Worm (Caenorhabditis elegans): ENCODE measurements around the gene F16G10.7.

F16G10.7 gene

ce11 chrII:2380174-2380573, at the start of gene F16G10.7:
Gene F16G10.7 (minus strand): TSS chrII:2380274.
- TF ChIP-seq scrt-1 (GFP tag; IDR thresholded peaks at IDR 0.05): no peak

DNA sequence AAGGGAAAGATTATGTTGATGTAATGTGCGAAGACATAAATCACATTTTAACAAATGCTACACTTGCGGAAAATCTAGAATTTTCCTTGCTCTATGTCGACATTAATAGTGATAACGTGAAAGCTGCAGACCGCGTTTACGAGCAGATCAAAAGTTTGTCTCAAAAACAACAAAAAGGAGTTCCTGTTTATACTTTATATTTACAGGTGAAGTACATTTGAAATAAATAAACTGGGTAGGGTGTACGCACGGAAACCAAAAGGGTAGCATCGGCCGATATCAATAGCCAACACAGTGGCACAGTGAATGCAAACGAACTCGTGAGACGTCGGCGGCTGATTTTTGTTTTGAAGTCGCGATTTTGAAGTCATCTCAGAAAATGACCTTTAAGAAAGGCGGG, 42.4 kb upstream of the F16G10.7 start:
- TF ChIP-seq F13C5.2 (tag; optimal IDR thresholded peaks at IDR 0.05) (no peak), scrt-1 (GFP tag; IDR thresholded peaks at IDR 0.05) (no peak), B0310.2 (tag; optimal IDR thresholded peaks at IDR 0.05) (no peak), ceh-13 (GFP tag; optimal IDR thresholded peaks at IDR 0.05) (no peak), ama-1 (optimal IDR thresholded peaks at IDR 0.05) (no peak), ets-7 (tag; optimal IDR thresholded peaks at IDR 0.05) (no peak), hnd-1 (tag; optimal IDR thresholded peaks at IDR 0.05) (no peak), ceh-36 (tag; optimal IDR thresholded peaks at IDR 0.05) (no peak), aly-1 (tag; optimal IDR thresholded peaks at IDR 0.05) (no peak), tra-4 (tag; optimal IDR thresholded peaks at IDR 0.05) (no peak), sea-1 (GFP tag; conservative IDR thresholded peaks at IDR 0.05) (no peak), flt-1 (GFP tag; IDR thresholded peaks at IDR 0.05) (no peak), hmbx-1 (tag; optimal IDR thresholded peaks at IDR 0.05) (no peak), tbx-11 (GFP tag; IDR thresholded peaks at IDR 0.05) (no peak), hmg-4 (GFP tag; optimal IDR thresholded peaks at IDR 0.05) (no peak), pes-1 (GFP tag; IDR thresholded peaks at IDR 0.05) (no peak), tbx-37 (GFP tag; conservative IDR thresholded peaks at IDR 0.05) (no peak)

ce11 chrII:2421905-2422304, 41.8 kb upstream of the F16G10.7 start, which contains the start of gene F42G2.2:
Gene F42G2.2 (plus strand): TSS chrII:2422205.
- TF ChIP-seq aly-1 (tag; optimal IDR thresholded peaks at IDR 0.05): no peak
- no peak for TF ChIP-seq ceh-13 (GFP tag; optimal IDR thresholded peaks at IDR 0.05)
- TF ChIP-seq B0310.2 (tag; optimal IDR thresholded peaks at IDR 0.05): no peak
- no peak for TF ChIP-seq tra-4 (tag; optimal IDR thresholded peaks at IDR 0.05)
- TF ChIP-seq scrt-1 (GFP tag; IDR thresholded peaks at IDR 0.05): no peak
- TF ChIP-seq ceh-36 (tag; optimal IDR thresholded peaks at IDR 0.05): no peak
- no peak for TF ChIP-seq flt-1 (GFP tag; IDR thresholded peaks at IDR 0.05)
- TF ChIP-seq hnd-1 (tag; optimal IDR thresholded peaks at IDR 0.05): no peak
- no peak for TF ChIP-seq F13C5.2 (tag; optimal IDR thresholded peaks at IDR 0.05)
- no peak for TF ChIP-seq ama-1 (optimal IDR thresholded peaks at IDR 0.05)
- TF ChIP-seq sea-1 (GFP tag; conservative IDR thresholded peaks at IDR 0.05): no peak
- no peak for TF ChIP-seq tbx-11 (GFP tag; IDR thresholded peaks at IDR 0.05)
- TF ChIP-seq tbx-37 (GFP tag; conservative IDR thresholded peaks at IDR 0.05): no peak
- TF ChIP-seq hmg-4 (GFP tag; optimal IDR thresholded peaks at IDR 0.05): no peak
- TF ChIP-seq pes-1 (GFP tag; IDR thresholded peaks at IDR 0.05): no peak

DNA sequence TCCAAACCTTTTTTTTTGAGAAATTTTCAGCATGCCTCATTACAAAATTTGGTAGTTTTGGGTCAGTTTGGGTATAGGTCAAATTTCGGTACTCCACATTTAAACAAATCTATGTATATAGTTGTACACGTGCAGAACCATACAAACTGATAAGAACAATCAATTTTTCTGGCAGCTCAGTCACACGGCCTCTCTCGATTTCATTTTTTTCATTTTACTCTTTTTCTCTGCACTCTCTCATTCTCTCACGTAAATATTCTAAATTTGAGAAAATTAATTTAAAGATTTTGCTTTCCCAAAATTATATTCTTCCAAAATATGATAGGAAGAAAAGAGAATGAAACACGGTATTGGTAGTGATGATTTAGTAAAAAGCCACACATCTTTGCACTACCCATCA, 41.1 kb upstream of the F16G10.7 start:
- no peak for TF ChIP-seq B0310.2 (tag; optimal IDR thresholded peaks at IDR 0.05)
- no peak for TF ChIP-seq ama-1 (optimal IDR thresholded peaks at IDR 0.05)
- no peak for TF ChIP-seq hmbx-1 (tag; optimal IDR thresholded peaks at IDR 0.05)
- TF ChIP-seq ceh-36 (tag; optimal IDR thresholded peaks at IDR 0.05): no peak
- no peak for TF ChIP-seq aly-1 (tag; optimal IDR thresholded peaks at IDR 0.05)
- no peak for TF ChIP-seq hmg-4 (GFP tag; optimal IDR thresholded peaks at IDR 0.05)
- TF ChIP-seq flt-1 (GFP tag; IDR thresholded peaks at IDR 0.05): no peak
- no peak for TF ChIP-seq tra-4 (tag; optimal IDR thresholded peaks at IDR 0.05)
- TF ChIP-seq scrt-1 (GFP tag; IDR thresholded peaks at IDR 0.05): no peak
- no peak for TF ChIP-seq hnd-1 (tag; optimal IDR thresholded peaks at IDR 0.05)
- TF ChIP-seq ets-7 (tag; optimal IDR thresholded peaks at IDR 0.05): no peak
- TF ChIP-seq F13C5.2 (tag; optimal IDR thresholded peaks at IDR 0.05): no peak
- no peak for TF ChIP-seq pes-1 (GFP tag; IDR thresholded peaks at IDR 0.05)
- TF ChIP-seq tbx-37 (GFP tag; conservative IDR thresholded peaks at IDR 0.05): no peak
- no peak for TF ChIP-seq ceh-13 (GFP tag; optimal IDR thresholded peaks at IDR 0.05)
- TF ChIP-seq sea-1 (GFP tag; conservative IDR thresholded peaks at IDR 0.05): no peak
- TF ChIP-seq tbx-11 (GFP tag; IDR thresholded peaks at IDR 0.05): no peak

ce11 chrII:2420685-2421084, 40.6 kb upstream of the F16G10.7 start:
- TF ChIP-seq B0310.2 (tag; optimal IDR thresholded peaks at IDR 0.05) (no peak), ama-1 (optimal IDR thresholded peaks at IDR 0.05) (no peak), tbx-37 (GFP tag; conservative IDR thresholded peaks at IDR 0.05) (no peak), ets-7 (tag; optimal IDR thresholded peaks at IDR 0.05) (no peak), F13C5.2 (tag; optimal IDR thresholded peaks at IDR 0.05) (no peak), tbx-11 (GFP tag; IDR thresholded peaks at IDR 0.05) (no peak), aly-1 (tag; optimal IDR thresholded peaks at IDR 0.05) (no peak), ceh-36 (tag; optimal IDR thresholded peaks at IDR 0.05) (no peak), hnd-1 (tag; optimal IDR thresholded peaks at IDR 0.05) (no peak), tra-4 (tag; optimal IDR thresholded peaks at IDR 0.05) (no peak), scrt-1 (GFP tag; IDR thresholded peaks at IDR 0.05) (no peak), sea-1 (GFP tag; conservative IDR thresholded peaks at IDR 0.05) (no peak), hmg-4 (GFP tag; optimal IDR thresholded peaks at IDR 0.05) (no peak), ceh-13 (GFP tag; optimal IDR thresholded peaks at IDR 0.05) (no peak), flt-1 (GFP tag; IDR thresholded peaks at IDR 0.05) (no peak), hmbx-1 (tag; optimal IDR thresholded peaks at IDR 0.05) (no peak), pes-1 (GFP tag; IDR thresholded peaks at IDR 0.05) (no peak)

ce11 chrII:2418836-2419235, 38.8 kb upstream of the F16G10.7 start, which contains the start of gene fbxc-20:
Gene fbxc-20 (plus strand): TSS chrII:2419136.
- TF ChIP-seq scrt-1 (GFP tag; IDR thresholded peaks at IDR 0.05): no peak
- no peak for TF ChIP-seq F13C5.2 (tag; optimal IDR thresholded peaks at IDR 0.05)
- TF ChIP-seq sea-1 (GFP tag; conservative IDR thresholded peaks at IDR 0.05): no peak
- no peak for TF ChIP-seq hnd-1 (tag; optimal IDR thresholded peaks at IDR 0.05)
- TF ChIP-seq pes-1 (GFP tag; IDR thresholded peaks at IDR 0.05): no peak
- TF ChIP-seq tbx-11 (GFP tag; IDR thresholded peaks at IDR 0.05): no peak
- no peak for TF ChIP-seq ceh-36 (tag; optimal IDR thresholded peaks at IDR 0.05)
- no peak for TF ChIP-seq flt-1 (GFP tag; IDR thresholded peaks at IDR 0.05)
- TF ChIP-seq hmg-4 (GFP tag; optimal IDR thresholded peaks at IDR 0.05): no peak
- no peak for TF ChIP-seq ama-1 (optimal IDR thresholded peaks at IDR 0.05)
- TF ChIP-seq aly-1 (tag; optimal IDR thresholded peaks at IDR 0.05): no peak
- no peak for TF ChIP-seq ceh-13 (GFP tag; optimal IDR thresholded peaks at IDR 0.05)
- no peak for TF ChIP-seq B0310.2 (tag; optimal IDR thresholded peaks at IDR 0.05)
- TF ChIP-seq ets-7 (tag; optimal IDR thresholded peaks at IDR 0.05): no peak
- TF ChIP-seq tbx-37 (GFP tag; conservative IDR thresholded peaks at IDR 0.05): no peak
- TF ChIP-seq tra-4 (tag; optimal IDR thresholded peaks at IDR 0.05): no peak
- no peak for TF ChIP-seq hmbx-1 (tag; optimal IDR thresholded peaks at IDR 0.05)

DNA sequence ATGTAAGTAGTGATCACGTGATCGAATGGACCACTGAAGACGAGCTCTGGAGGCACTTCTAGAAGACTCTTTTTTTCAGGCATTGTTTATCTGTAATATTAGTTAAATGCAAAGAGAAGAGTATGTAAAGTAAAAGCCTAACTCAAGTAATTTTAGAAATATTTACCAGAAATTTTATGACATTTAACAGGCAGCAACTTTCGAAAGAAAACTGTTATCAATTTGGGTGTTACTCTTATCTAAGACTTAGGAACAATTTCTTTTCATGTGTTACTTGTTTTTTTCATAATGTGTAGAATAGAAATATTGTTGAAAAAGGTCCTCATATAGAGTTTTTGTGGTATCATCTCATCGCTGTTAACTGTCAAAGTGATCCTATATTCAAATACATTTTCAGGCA, 37.8 kb upstream of the F16G10.7 start, which contains the start of the genes F42G2.5 and F42G2.7:
TSS of gene F42G2.5 (minus strand) at position 101 of the 400 bp plus-strand sequence.
TSS of gene F42G2.7 (plus strand) at position 270 of the 400 bp plus-strand sequence.
- no peak for TF ChIP-seq aly-1 (tag; optimal IDR thresholded peaks at IDR 0.05)
- TF ChIP-seq hnd-1 (tag; optimal IDR thresholded peaks at IDR 0.05): no peak
- no peak for TF ChIP-seq B0310.2 (tag; optimal IDR thresholded peaks at IDR 0.05)
- no peak for TF ChIP-seq hmbx-1 (tag; optimal IDR thresholded peaks at IDR 0.05)
- TF ChIP-seq scrt-1 (GFP tag; IDR thresholded peaks at IDR 0.05): no peak
- TF ChIP-seq pes-1 (GFP tag; IDR thresholded peaks at IDR 0.05): no peak
- TF ChIP-seq tbx-37 (GFP tag; conservative IDR thresholded peaks at IDR 0.05): no peak
- TF ChIP-seq tbx-11 (GFP tag; IDR thresholded peaks at IDR 0.05): no peak
- no peak for TF ChIP-seq ceh-13 (GFP tag; optimal IDR thresholded peaks at IDR 0.05)
- TF ChIP-seq tra-4 (tag; optimal IDR thresholded peaks at IDR 0.05): no peak
- TF ChIP-seq sea-1 (GFP tag; conservative IDR thresholded peaks at IDR 0.05): no peak
- no peak for TF ChIP-seq ceh-36 (tag; optimal IDR thresholded peaks at IDR 0.05)

All from whole organism, early embryonic.